Worm (Caenorhabditis elegans) whole organism, young adult: Measurements from ENCODE around the gene Y49F6C.8.

Experiments used
- D2030.7 ChIP-seq: fragments of 200-800 bp; sonication (Bioruptor generic); IDR thresholded peaks from 2 replicates; pipeline ENCODE4 v1.3.6; 2022; ENCODE audit warnings: missing genetic modification reagents, missing genetic modification characterization, missing compliant biosample characterization
- F23B12.7 ChIP-seq: sonication (generic microtip); optimal IDR thresholded peaks from 2 replicates; lab custom pipeline; 2017; ENCODE audit warnings: missing genetic modification characterization, mild to moderate bottlenecking, missing compliant biosample characterization, antibody characterized with exemption, moderate library complexity; ENCODE audit not compliant: insufficient read depth
- F33H1.4 ChIP-seq: fragments of 200-800 bp; sonication (Bioruptor generic); IDR thresholded peaks from 2 replicates; pipeline ENCODE4 v1.3.6; 2022; ENCODE audit warnings: missing genetic modification reagents, missing genetic modification characterization, missing compliant biosample characterization
- F39B2.1 ChIP-seq: fragments of 200-800 bp; sonication (Bioruptor generic); IDR thresholded peaks from 2 replicates; pipeline ENCODE4 v1.3.6; 2022; ENCODE audit warnings: missing genetic modification reagents, missing genetic modification characterization, missing compliant biosample characterization
- F57C9.4 ChIP-seq: sonication (generic microtip); optimal IDR thresholded peaks from 2 replicates; lab custom pipeline; 2017; ENCODE audit warnings: mild to moderate bottlenecking, missing genetic modification characterization, missing compliant biosample characterization
- K12H6.12 ChIP-seq: fragments of 200-800 bp; sonication (Bioruptor generic); optimal IDR thresholded peaks from 2 replicates; lab custom pipeline; 2018; ENCODE audit warnings: mild to moderate bottlenecking, missing genetic modification characterization, missing compliant biosample characterization
- T26A5.8 ChIP-seq: sonication (generic microtip); optimal IDR thresholded peaks from 2 replicates; lab custom pipeline; 2016; ENCODE audit warnings: missing genetic modification characterization, missing compliant biosample characterization
- Y53G8AR.9 ChIP-seq: fragments of 200-800 bp; sonication (Bioruptor generic); conservative IDR thresholded peaks from 2 replicates; pipeline ENCODE4 v1.3.6; 2022; ENCODE audit warnings: missing genetic modification reagents, missing genetic modification characterization, missing compliant biosample characterization
- Y95B8A.8 ChIP-seq: fragments of 200-800 bp; sonication (Bioruptor generic); IDR thresholded peaks from 2 replicates; pipeline ENCODE4 v1.3.6; 2022; ENCODE audit warnings: missing genetic modification reagents, missing genetic modification characterization, missing compliant biosample characterization
- aptf-2 ChIP-seq: fragments of 200-800 bp; sonication (Bioruptor generic); conservative IDR thresholded peaks from 2 replicates; pipeline ENCODE4 v1.3.6; 2022; ENCODE audit warnings: missing genetic modification reagents, missing genetic modification characterization, missing compliant biosample characterization
- attf-5 ChIP-seq: fragments of 200-800 bp; sonication (Bioruptor generic); optimal IDR thresholded peaks from 2 replicates; lab custom pipeline; 2018; ENCODE audit warnings: mild to moderate bottlenecking, missing genetic modification characterization, missing compliant biosample characterization
- ceh-100 ChIP-seq: fragments of 200-800 bp; sonication (Bioruptor generic); IDR thresholded peaks from 2 replicates; pipeline ENCODE4 v1.3.6; 2022; ENCODE audit warnings: missing genetic modification reagents, missing genetic modification characterization, missing compliant biosample characterization
- dpff-1 ChIP-seq: sonication (generic microtip); optimal IDR thresholded peaks from 2 replicates; lab custom pipeline; 2017; ENCODE audit warnings: mild to moderate bottlenecking, missing genetic modification characterization, missing compliant biosample characterization
- efl-1 ChIP-seq: fragments of 150-350 bp; optimal IDR thresholded peaks from 2 replicates; lab custom pipeline; 2014; ENCODE audit warnings: missing biosample characterization, missing genetic modification reagents, missing genetic modification characterization
- egrh-3 ChIP-seq: fragments of 200-800 bp; sonication (Bioruptor generic); IDR thresholded peaks from 2 replicates; pipeline ENCODE4 v1.3.6; 2022; ENCODE audit warnings: missing genetic modification reagents, missing genetic modification characterization, missing compliant biosample characterization
- hlh-26 ChIP-seq: fragments of 200-800 bp; sonication (Bioruptor generic); conservative IDR thresholded peaks from 2 replicates; pipeline ENCODE4 v1.3.6; 2022; ENCODE audit warnings: missing genetic modification reagents, missing genetic modification characterization, missing compliant biosample characterization
- lin-26 ChIP-seq: fragments of 200-800 bp; sonication (Bioruptor generic); IDR thresholded peaks from 2 replicates; pipeline ENCODE4 v1.3.6; 2022; ENCODE audit warnings: missing genetic modification reagents, missing genetic modification characterization, missing compliant biosample characterization
- lin-35 ChIP-seq, 3 experiments: fragments of 150-350 bp in 2 of 3; sonication (generic microtip) in 1 of 3; optimal IDR thresholded peaks; 2 replicates each; lab custom pipeline; 2014 to 2018; ENCODE audit warnings: missing biosample characterization in 3 of 3, missing genetic modification characterization in 3 of 3, missing genetic modification reagents in 3 of 3
- lsl-1 ChIP-seq: fragments of 200-800 bp; sonication (Bioruptor generic); optimal IDR thresholded peaks from 2 replicates; lab custom pipeline; 2018; ENCODE audit warnings: mild to moderate bottlenecking, missing genetic modification characterization, moderate library complexity, missing compliant biosample characterization
- madf-3 ChIP-seq: fragments of 200-800 bp; sonication (Bioruptor generic); IDR thresholded peaks from 2 replicates; pipeline ENCODE4 v1.3.6; 2022; ENCODE audit warnings: missing genetic modification reagents, missing genetic modification characterization, missing compliant biosample characterization
- madf-6 ChIP-seq: fragments of 200-800 bp; sonication (Bioruptor generic); IDR thresholded peaks from 2 replicates; pipeline ENCODE4 v1.3.6; 2022; ENCODE audit warnings: missing genetic modification reagents, missing genetic modification characterization, missing compliant biosample characterization
- madf-8 ChIP-seq: fragments of 200-800 bp; sonication (Bioruptor generic); conservative IDR thresholded peaks from 2 replicates; pipeline ENCODE4 v1.3.6; 2022; ENCODE audit warnings: missing genetic modification reagents, missing genetic modification characterization, missing compliant biosample characterization
- mel-28 ChIP-seq: sonication (generic microtip); optimal IDR thresholded peaks from 2 replicates; lab custom pipeline; 2016; ENCODE audit warnings: borderline replicate concordance, mild to moderate bottlenecking, missing genetic modification characterization, missing compliant biosample characterization
- nfyb-1 ChIP-seq: fragments of 200-800 bp; sonication (Bioruptor generic); IDR thresholded peaks from 2 replicates; pipeline ENCODE4 v1.3.6; 2022; ENCODE audit warnings: missing genetic modification reagents, missing genetic modification characterization, missing compliant biosample characterization
- pbrm-1 ChIP-seq: fragments of 200-800 bp; sonication (Bioruptor generic); IDR thresholded peaks from 2 replicates; pipeline ENCODE4 v1.3.6; 2022; ENCODE audit warnings: missing genetic modification reagents, missing genetic modification characterization, missing compliant biosample characterization
- repo-1 ChIP-seq: sonication (generic microtip); optimal IDR thresholded peaks from 2 replicates; lab custom pipeline; 2017; ENCODE audit warnings: mild to moderate bottlenecking, missing genetic modification characterization, missing compliant biosample characterization
- sdz-38 ChIP-seq: sonication (generic microtip); optimal IDR thresholded peaks from 2 replicates; lab custom pipeline; 2016; ENCODE audit warnings: missing genotype, missing genetic modification characterization, missing compliant biosample characterization
- snpc-4 ChIP-seq, 5 experiments: fragments of 150-350 bp in 1 of 5; sonication (generic microtip) in 4 of 5; optimal IDR thresholded peaks; 2 replicates each; lab custom pipeline; 2014 to 2018; ENCODE audit warnings: missing genetic modification characterization in 5 of 5, missing biosample characterization in 3 of 5, antibody characterized with exemption in 2 of 5, mild to moderate bottlenecking in 2 of 5, missing compliant biosample characterization in 2 of 5, missing genotype in 2 of 5, moderate library complexity in 2 of 5, missing genetic modification reagents in 1 of 5
- tlf-1 ChIP-seq: fragments of 200-800 bp; sonication (Bioruptor generic); optimal IDR thresholded peaks from 2 replicates; lab custom pipeline; 2018; ENCODE audit warnings: mild to moderate bottlenecking, missing genetic modification characterization, missing compliant biosample characterization
- zfh-2 ChIP-seq: fragments of 200-800 bp; sonication (Bioruptor generic); conservative IDR thresholded peaks from 2 replicates; pipeline ENCODE4 v1.3.6; 2022; ENCODE audit warnings: missing genetic modification reagents, missing genetic modification characterization, missing compliant biosample characterization
- ztf-3 ChIP-seq: fragments of 200-800 bp; sonication (Bioruptor generic); optimal IDR thresholded peaks from 2 replicates; lab custom pipeline; 2018; ENCODE audit warnings: mild to moderate bottlenecking, missing genetic modification characterization, missing compliant biosample characterization

The Y49F6C.8 gene

DNA sequence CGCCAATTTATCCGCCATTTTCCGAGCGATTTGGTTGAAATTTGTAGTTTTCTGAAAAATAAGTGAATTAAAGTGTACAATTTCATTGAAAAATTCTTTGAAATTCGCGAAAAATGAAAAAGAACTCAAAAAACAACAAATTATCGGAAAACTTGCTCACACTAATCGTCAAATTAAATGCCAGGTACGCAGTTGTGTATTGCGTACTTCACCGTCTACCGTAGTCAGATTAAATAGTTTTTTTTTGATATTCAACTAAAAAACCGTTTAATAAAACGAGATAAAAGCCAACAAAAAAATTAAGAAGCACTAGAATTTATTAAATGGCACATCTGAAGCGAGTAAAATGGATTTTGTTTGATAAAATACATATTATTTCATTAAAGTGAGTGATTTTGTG is 25.0 kb downstream of the Y49F6C.8 start, which contains the start of gene bath-28:
TSS of gene bath-28 (minus strand) at position 51 of the 400 bp plus-strand sequence.
- TF ChIP-seq attf-5 (GFP tag; lab: Kevin White, UChicago) (no peak), lsl-1 (GFP tag; lab: Kevin White, UChicago) (peak; percentile 72), sdz-38 (tag; lab: Kevin White, UChicago) (no peak), ztf-3 (GFP tag; lab: Kevin White, UChicago) (no peak), D2030.7 (GFP tag; lab: Robert Waterston, UW) (peak; percentile 36; the same call in 1 of the 2 replicates), madf-6 (GFP tag; lab: Robert Waterston, UW) (peak; percentile 54; the same call in 1 of the 2 replicates)

DNA sequence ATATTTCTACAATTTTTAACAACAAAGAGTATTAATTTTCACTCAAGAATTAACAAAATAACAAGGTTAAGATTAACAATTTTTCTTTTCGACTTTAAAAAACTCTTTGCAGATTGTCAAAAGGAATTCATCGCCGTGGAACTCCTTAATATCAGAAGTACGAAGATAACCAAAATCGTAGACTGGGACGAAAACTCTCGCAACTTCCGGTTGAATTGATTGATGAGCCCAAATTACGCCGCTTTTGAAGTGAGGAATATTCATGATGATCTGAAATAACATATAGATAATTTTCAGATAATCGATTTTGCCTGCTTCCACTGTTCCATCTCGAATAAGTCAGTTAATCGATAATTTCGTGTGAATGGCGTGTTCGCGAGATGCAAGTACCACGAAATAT is 26.2 kb downstream of the Y49F6C.8 start, which contains the start of gene F14D2.15:
TSS of gene F14D2.15 (minus strand) at position 101 of the 400 bp plus-strand sequence.
- TF ChIP-seq F39B2.1 (GFP tag; lab: Robert Waterston, UW): no peak
- no peak for TF ChIP-seq madf-3 (GFP tag; lab: Robert Waterston, UW)
- TF ChIP-seq mel-28: no peak
- no peak for TF ChIP-seq madf-8 (GFP tag; lab: Robert Waterston, UW)
- no peak for TF ChIP-seq efl-1 (GFP tag; lab: Kevin White, UChicago)
- no peak for TF ChIP-seq pbrm-1 (GFP tag; lab: Robert Waterston, UW)
- TF ChIP-seq Y53G8AR.9 (GFP tag; lab: Robert Waterston, UW): no peak
- TF ChIP-seq repo-1 (tag; lab: Kevin White, UChicago): no peak
- no peak for TF ChIP-seq ceh-100 (GFP tag; lab: Robert Waterston, UW)
- no peak for TF ChIP-seq nfyb-1 (GFP tag; lab: Robert Waterston, UW)
- no peak for TF ChIP-seq tlf-1 (GFP tag; lab: Kevin White, UChicago)
- TF ChIP-seq hlh-26 (GFP tag; lab: Robert Waterston, UW): no peak
- TF ChIP-seq F33H1.4: no peak
- no peak for TF ChIP-seq F23B12.7 (tag; lab: Kevin White, UChicago)
- no peak for TF ChIP-seq lin-26 (GFP tag; lab: Robert Waterston, UW)
- TF ChIP-seq lin-35 (GFP tag; optimal IDR thresholded peaks at IDR 0.05; lab: Kevin White, UChicago): no peak
- TF ChIP-seq T26A5.8 (tag; lab: Kevin White, UChicago): no peak

DNA sequence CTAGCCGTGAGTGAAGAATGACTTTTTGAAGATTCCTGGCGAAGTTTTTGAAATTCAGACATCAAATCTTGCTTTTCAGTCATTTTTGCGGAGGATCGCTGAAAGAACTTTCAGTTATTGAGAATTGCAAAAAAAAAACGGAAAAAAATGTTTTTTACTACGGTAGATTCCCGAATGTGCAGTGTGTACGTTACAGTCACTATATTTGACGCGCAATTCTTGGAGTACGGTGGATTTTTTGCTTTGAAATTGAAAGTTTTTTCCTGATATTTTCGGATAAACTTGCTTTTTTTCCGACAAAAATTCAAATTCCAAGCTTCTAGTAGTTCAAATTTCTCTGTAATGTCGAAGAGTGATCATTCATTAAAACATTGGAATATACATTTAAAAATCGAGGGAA is 27.9 kb downstream of the Y49F6C.8 start, which contains the start of gene F14D2.11:
TSS of gene F14D2.11 (minus strand) at position 101 of the 400 bp plus-strand sequence.
- TF ChIP-seq zfh-2 (GFP tag; lab: Robert Waterston, UW) (no peak), lsl-1 (GFP tag; lab: Kevin White, UChicago) (peak; percentile 68), madf-3 (GFP tag; lab: Robert Waterston, UW) (0 out of 2 replicates have a peak, but pooled peaks have one; percentile 21)

DNA sequence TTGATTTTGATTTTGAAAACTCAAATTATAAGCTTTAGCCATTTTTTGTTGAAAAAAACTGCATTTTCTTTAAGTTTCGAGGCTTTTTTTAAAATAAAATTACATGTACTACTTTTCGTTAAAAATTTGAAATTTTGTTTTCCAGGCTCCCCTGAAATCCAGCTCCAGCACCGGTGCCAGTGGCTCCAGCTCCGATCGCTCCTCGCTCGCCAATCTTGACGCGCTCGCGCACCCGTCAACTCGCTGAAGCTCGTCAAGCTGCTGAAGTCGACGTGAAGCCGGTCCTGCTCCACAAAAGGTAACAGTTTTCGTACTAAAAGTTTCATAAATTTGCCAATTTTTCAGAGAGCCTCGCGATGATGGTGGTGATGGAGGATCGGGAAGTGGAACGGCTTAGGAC is 29.1 kb downstream of the Y49F6C.8 start:
- TF ChIP-seq Y95B8A.8 (0 out of 2 replicates have a peak, but pooled peaks have one; percentile 18), ceh-100 (GFP tag; lab: Robert Waterston, UW) (no peak), egrh-3 (GFP tag; lab: Robert Waterston, UW) (peak; percentile 73), zfh-2 (GFP tag; lab: Robert Waterston, UW) (peak; percentile 72)

DNA sequence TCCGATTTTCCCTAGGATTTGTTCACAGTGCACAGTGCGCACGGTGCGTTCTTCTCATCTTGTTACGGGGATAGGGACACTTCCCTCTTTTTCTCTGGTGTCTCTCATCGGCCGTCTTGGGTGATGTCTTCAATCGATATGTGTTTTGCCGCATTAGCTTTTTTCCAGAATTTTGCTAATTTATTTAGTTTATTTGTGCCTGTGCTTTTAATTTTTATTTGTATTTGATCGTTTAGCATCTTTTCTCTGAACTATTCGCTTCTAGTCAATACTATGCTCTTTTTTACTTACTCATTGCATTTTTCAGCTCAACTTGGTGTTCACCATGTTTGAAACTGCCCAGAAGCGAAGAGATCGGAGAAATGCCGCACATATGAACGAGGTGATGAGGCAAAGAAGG is 29.7 kb downstream of the Y49F6C.8 start, which contains the start of gene F14D2.5:
TSS of gene F14D2.5 (plus strand) at position 301 of the 400 bp plus-strand sequence.
- TF ChIP-seq attf-5 (GFP tag; lab: Kevin White, UChicago) (no peak), K12H6.12 (tag; lab: Kevin White, UChicago) (no peak), dpff-1 (tag; lab: Kevin White, UChicago) (no peak), snpc-4 (GFP tag; optimal IDR thresholded peaks at IDR 0.05; lab: Kevin White, UChicago) (no peak), snpc-4 (tag; optimal IDR thresholded peaks at IDR 0.05; lab: Kevin White, UChicago) (no peak), lsl-1 (GFP tag; lab: Kevin White, UChicago) (no peak), F57C9.4 (tag; lab: Kevin White, UChicago) (no peak), madf-6 (GFP tag; lab: Robert Waterston, UW) (no peak), aptf-2 (GFP tag; lab: Robert Waterston, UW) (no peak)
